Fruit fly (Drosophila melanogaster): ENCODE measurements around the gene CG33641.

- no peak for TF ChIP-seq Vsx2 (GFP tag; optimal IDR thresholded peaks at IDR 0.05; ENCODE audit: partially characterized antibody)
- TF ChIP-seq rgr (GFP tag; optimal IDR thresholded peaks at IDR 0.05), result no peak
- TF ChIP-seq brk (GFP tag; optimal IDR thresholded peaks at IDR 0.05), result no peak
- no peak for TF ChIP-seq psq (GFP tag; optimal IDR thresholded peaks at IDR 0.05)
- no peak for TF ChIP-seq tai (GFP tag; optimal IDR thresholded peaks at IDR 0.05)
- TF ChIP-seq Hnf4 (GFP tag; optimal IDR thresholded peaks at IDR 0.05), result no peak
- TF ChIP-seq Sp1 (GFP tag; optimal IDR thresholded peaks at IDR 0.05), result no peak
- TF ChIP-seq sage (GFP tag; optimal IDR thresholded peaks at IDR 0.05), result no peak
- no peak for TF ChIP-seq dl (GFP tag; optimal IDR thresholded peaks at IDR 0.05; ENCODE audit: insufficient read depth in 1 of 2, partially characterized antibody in 2 of 2)
These were observed 41.2 kb downstream of the CG33641 start for dm6 chr2L:13570016-13570415.

All from whole organism, wandering third instar larva.